Worm (Caenorhabditis elegans): ENCODE data around the gene F25G6.8.

F25G6.8 gene

ce11 chrV:8594105-8594964, 29.4 kb upstream of the F25G6.8 start, which contains the start of gene tag-196 (continued):
- TF ChIP-seq lsy-2 (tag; optimal IDR thresholded peaks at IDR 0.05) (peak in 1 of 2 experiments; percentile 14), daf-19 (GFP tag; conservative IDR thresholded peaks at IDR 0.05) (no peak), Y105C5A.15 (GFP tag; IDR thresholded peaks at IDR 0.05) (no peak), mes-2 (tag; optimal IDR thresholded peaks at IDR 0.05; ENCODE audit: poor library complexity, severe bottlenecking) (no peak), zip-11 (GFP tag; IDR thresholded peaks at IDR 0.05) (no peak)

ce11 chrV:8592691-8593307, 27.8 kb upstream of the F25G6.8 start:
- TF ChIP-seq nhr-28 (tag; optimal IDR thresholded peaks at IDR 0.05) (no peak), fkh-10 (GFP tag; optimal IDR thresholded peaks at IDR 0.05) (peak; percentile 57), vab-7 (GFP tag; IDR thresholded peaks at IDR 0.05) (no peak), zfp-3 (GFP tag; conservative IDR thresholded peaks at IDR 0.05) (no peak)

ce11 chrV:8588079-8588478, 23.1 kb upstream of the F25G6.8 start, which contains the start of gene C10B5.3:
C10B5.3 (minus strand) TSS chrV:8588179.
- TF ChIP-seq unc-62 (GFP tag; optimal IDR thresholded peaks at IDR 0.05 in 1 of 2) (peak in 1 of 2 experiments; percentile 72), unc-62 (tag; optimal IDR thresholded peaks at IDR 0.05) (no peak), unc-39 (tag; optimal IDR thresholded peaks at IDR 0.05) (no peak), saeg-2 (GFP tag; IDR thresholded peaks at IDR 0.05) (no peak), Y105C5A.15 (GFP tag; IDR thresholded peaks at IDR 0.05) (0 out of 2 replicates have a peak, but pooled peaks have one; percentile 32)

- TF ChIP-seq ceh-44 (GFP tag; IDR thresholded peaks at IDR 0.05) (no peak), nhr-76 (tag; optimal IDR thresholded peaks at IDR 0.05) (no peak), nhr-28 (tag; optimal IDR thresholded peaks at IDR 0.05) (peak; percentile 46), nhr-48 (tag; optimal IDR thresholded peaks at IDR 0.05) (peak; percentile 36), R02D3.7 (tag; optimal IDR thresholded peaks at IDR 0.05) (no peak), duxl-1 (tag; optimal IDR thresholded peaks at IDR 0.05; ENCODE audit: poor library complexity) (no peak), dmd-6 (GFP tag; IDR thresholded peaks at IDR 0.05) (peak; percentile 58), daf-16 (GFP tag; optimal IDR thresholded peaks at IDR 0.05) (no peak), daf-16 (tag; optimal IDR thresholded peaks at IDR 0.05) (peak; percentile 90), hif-1 (tag; optimal IDR thresholded peaks at IDR 0.05) (no peak), lin-1 (GFP tag; IDR thresholded peaks at IDR 0.05) (no peak), ztf-11 (tag; optimal IDR thresholded peaks at IDR 0.05) (no peak), hmg-1.1 (GFP tag; IDR thresholded peaks at IDR 0.05) (no peak), pqm-1 (tag; optimal IDR thresholded peaks at IDR 0.05) (peak; percentile 26), F49E8.2 (tag; optimal IDR thresholded peaks at IDR 0.05; ENCODE audit: borderline replicate concordance) (no peak), fkh-10 (GFP tag; optimal IDR thresholded peaks at IDR 0.05) (no peak), dve-1 (tag; optimal IDR thresholded peaks at IDR 0.05; ENCODE audit: insufficient read depth) (peak; percentile 71), T20F7.1 (GFP tag; optimal IDR thresholded peaks at IDR 0.05) (peak; percentile 24), daf-19 (GFP tag; conservative IDR thresholded peaks at IDR 0.05) (no peak)
Observed at ce11 chrV:8586920-8587319, 21.9 kb upstream of the F25G6.8 start.

- TF ChIP-seq Y5F2A.4 (GFP tag; optimal IDR thresholded peaks at IDR 0.05), result no peak
Observed at ce11 chrV:8586472-8586871, 21.5 kb upstream of the F25G6.8 start.
